Fruit fly (Drosophila melanogaster) whole organism, adult: ENCODE data around the gene flip.

Source experiments
- CG12768 ChIP-seq: fragments of 200-800 bp; sonication (Bioruptor generic); optimal IDR thresholded peaks from 2 replicates; lab custom pipeline; 2017; ENCODE audit warnings: missing biosample characterization, missing genetic modification characterization, mild to moderate bottlenecking, moderate library complexity, missing genetic modification reagents
- CG14711 ChIP-seq: fragments of 200-800 bp; sonication (Bioruptor generic); optimal IDR thresholded peaks from 2 replicates; lab custom pipeline; 2018; ENCODE audit warnings: missing biosample characterization, mild to moderate bottlenecking, missing genetic modification characterization, moderate library complexity
- CG1620 ChIP-seq: fragments of 200-800 bp; sonication (Bioruptor generic); optimal IDR thresholded peaks from 2 replicates; lab custom pipeline; 2016; ENCODE audit warnings: missing biosample characterization, missing genetic modification characterization
- CG33017 ChIP-seq: fragments of 200-800 bp; sonication (Bioruptor generic); optimal IDR thresholded peaks from 2 replicates; lab custom pipeline; 2018; ENCODE audit warnings: missing biosample characterization, mild to moderate bottlenecking, missing genetic modification characterization, moderate library complexity
- CG7101 ChIP-seq: fragments of 200-800 bp; sonication (Bioruptor generic); optimal IDR thresholded peaks from 2 replicates; lab custom pipeline; 2018; ENCODE audit warnings: missing biosample characterization, mild to moderate bottlenecking, missing genetic modification characterization, moderate library complexity
- Clk ChIP-seq: fragments of 200-800 bp; sonication (Bioruptor generic); optimal IDR thresholded peaks from 2 replicates; lab custom pipeline; 2017; ENCODE audit warnings: missing biosample characterization, missing genetic modification characterization
- Crg-1 ChIP-seq: fragments of 200-800 bp; sonication (Bioruptor generic); optimal IDR thresholded peaks from 2 replicates; lab custom pipeline; 2016; ENCODE audit warnings: missing biosample characterization, missing genetic modification characterization
- Hr96 ChIP-seq: fragments of 200-800 bp; sonication (Bioruptor generic); optimal IDR thresholded peaks from 2 replicates; lab custom pipeline; 2016; ENCODE audit warnings: missing biosample characterization, missing genetic modification characterization
- Mnt ChIP-seq: fragments of 200-800 bp; sonication (Bioruptor generic); optimal IDR thresholded peaks from 2 replicates; lab custom pipeline; 2016; ENCODE audit warnings: missing biosample characterization, mild to moderate bottlenecking, missing genetic modification characterization
- cic ChIP-seq: fragments of 200-800 bp; sonication (Bioruptor generic); optimal IDR thresholded peaks from 2 replicates; lab custom pipeline; 2017; ENCODE audit warnings: missing biosample characterization, mild to moderate bottlenecking, missing genetic modification characterization, moderate library complexity
- kay ChIP-seq: fragments of 200-800 bp; sonication (Bioruptor generic); peaks from one replicate; lab custom pipeline; 2016; ENCODE audit warnings: missing biosample characterization, missing genetic modification characterization, borderline replicate concordance
- pad ChIP-seq: fragments of 200-800 bp; sonication (Bioruptor generic); optimal IDR thresholded peaks from 3 replicates; lab custom pipeline; 2017; ENCODE audit warnings: missing biosample characterization, missing genetic modification characterization, mild to moderate bottlenecking, moderate library complexity, missing genetic modification reagents

DNA sequence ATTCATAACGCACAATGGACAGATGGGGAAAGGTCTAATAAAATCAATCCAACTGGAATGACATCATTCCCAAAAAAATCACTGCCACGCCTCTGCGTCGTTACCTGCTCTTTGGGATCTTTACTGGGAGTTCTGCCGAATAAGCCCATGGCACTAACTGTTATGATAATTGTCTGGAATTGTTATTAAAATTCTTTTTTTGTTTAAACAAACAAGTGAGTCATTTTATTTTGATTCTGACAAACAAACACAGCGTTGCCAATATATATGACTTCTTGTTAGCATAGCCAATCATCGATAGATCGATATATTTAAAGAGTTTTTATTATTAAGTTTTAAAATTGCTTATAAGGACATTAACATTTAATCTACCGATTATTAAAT, 32.9 kb upstream of the flip start, which contains the start of gene Vps24:
- no peak for TF ChIP-seq Crg-1
- TF ChIP-seq pad (GFP tag; lab: Kevin White, UChicago), result no peak
- TF ChIP-seq Hr96 (GFP tag; lab: Kevin White, UChicago), result no peak
- no peak for TF ChIP-seq Clk (GFP tag; lab: Kevin White, UChicago)
- TF ChIP-seq Mnt (GFP tag; lab: Kevin White, UChicago), result no peak
- no peak for TF ChIP-seq CG14711 (tag; lab: Kevin White, UChicago)
- no peak for TF ChIP-seq cic
- TF ChIP-seq CG1620 (GFP tag; lab: Kevin White, UChicago), result no peak
- no peak for TF ChIP-seq CG7101 (tag; lab: Kevin White, UChicago)
- TF ChIP-seq kay (GFP tag; lab: Kevin White, UChicago), result peak; percentile 96
- TF ChIP-seq CG12768 (GFP tag; lab: Kevin White, UChicago), result no peak
- no peak for TF ChIP-seq CG33017 (tag; lab: Kevin White, UChicago)
